Fruit fly (Drosophila melanogaster): ENCODE results near the gene CG9372.

dm6 chr3L:19569407-19569806 is 36.6 kb upstream of the CG9372 start:
- TF ChIP-seq CTCF (optimal IDR thresholded peaks at IDR 0.05) (no peak), CG8478 (optimal IDR thresholded peaks at IDR 0.05) (no peak)

All from S2 (cell line).